Worm (Caenorhabditis elegans): ENCODE measurements around the gene srh-4.

Gene srh-4

ce11 chrV:3985104-3985503 lies 25.2 kb upstream of the srh-4 start:
- TF ChIP-seq blmp-1 (tag; optimal IDR thresholded peaks at IDR 0.05; ENCODE audit: insufficient read depth) (peak; percentile 54), zag-1 (tag; optimal IDR thresholded peaks at IDR 0.05) (no peak), lin-11 (tag; optimal IDR thresholded peaks at IDR 0.05) (no peak), nhr-25 (tag; optimal IDR thresholded peaks at IDR 0.05) (peak; percentile 42), sma-9 (GFP tag; optimal IDR thresholded peaks at IDR 0.05) (peak; percentile 72), sma-9 (tag; optimal IDR thresholded peaks at IDR 0.05) (no peak), R02D3.7 (tag; optimal IDR thresholded peaks at IDR 0.05) (no peak)

ce11 chrV:3987616-3988015 lies 22.7 kb upstream of the srh-4 start, which contains the start of gene nlp-28:
nlp-28 (plus strand) TSS chrV:3987900.
- TF ChIP-seq sem-4 (tag; optimal IDR thresholded peaks at IDR 0.05), result no peak
- TF ChIP-seq R02D3.7 (tag; optimal IDR thresholded peaks at IDR 0.05), result no peak
- TF ChIP-seq ceh-82 (tag; optimal IDR thresholded peaks at IDR 0.05), result no peak
- TF ChIP-seq sma-9 (GFP tag; optimal IDR thresholded peaks at IDR 0.05), result peak; percentile 5
- no peak for TF ChIP-seq sma-9 (tag; optimal IDR thresholded peaks at IDR 0.05)

- peak; percentile 1 for TF ChIP-seq fos-1 (tag; optimal IDR thresholded peaks at IDR 0.05)
- no peak for TF ChIP-seq alr-1 (tag; optimal IDR thresholded peaks at IDR 0.05)
- TF ChIP-seq unc-39 (tag; optimal IDR thresholded peaks at IDR 0.05), result no peak
- peak; percentile 3 for TF ChIP-seq nhr-21 (tag; optimal IDR thresholded peaks at IDR 0.05)
- TF ChIP-seq egl-27 (tag; optimal IDR thresholded peaks at IDR 0.05), result no peak
Observed at ce11 chrV:3989070-3989469, 21.2 kb upstream of the srh-4 start, which contains the start of gene nlp-27. nlp-27 (plus strand) TSS chrV:3989378.

- TF ChIP-seq nhr-12 (tag; optimal IDR thresholded peaks at IDR 0.05) (no peak), nhr-129 (tag; optimal IDR thresholded peaks at IDR 0.05) (no peak), crh-2 (tag; optimal IDR thresholded peaks at IDR 0.05) (no peak), elt-3 (tag; optimal IDR thresholded peaks at IDR 0.05) (no peak), fos-1 (tag; optimal IDR thresholded peaks at IDR 0.05) (no peak), C34F6.9 (tag; optimal IDR thresholded peaks at IDR 0.05) (no peak), skn-1 (tag; optimal IDR thresholded peaks at IDR 0.05) (no peak), lin-11 (tag; optimal IDR thresholded peaks at IDR 0.05) (no peak), gmeb-1 (tag; optimal IDR thresholded peaks at IDR 0.05) (no peak), peb-1 (tag; optimal IDR thresholded peaks at IDR 0.05) (no peak), R02D3.7 (tag; optimal IDR thresholded peaks at IDR 0.05) (no peak), ceh-82 (tag; optimal IDR thresholded peaks at IDR 0.05) (no peak), nhr-25 (tag; optimal IDR thresholded peaks at IDR 0.05) (no peak), unc-62 (GFP tag; optimal IDR thresholded peaks at IDR 0.05) (no peak)
Observed at ce11 chrV:3992334-3992733, 17.9 kb upstream of the srh-4 start.

- TF ChIP-seq crh-2 (tag; optimal IDR thresholded peaks at IDR 0.05) (no peak), C34F6.9 (tag; optimal IDR thresholded peaks at IDR 0.05) (no peak), nhr-21 (tag; optimal IDR thresholded peaks at IDR 0.05) (no peak), fos-1 (tag; optimal IDR thresholded peaks at IDR 0.05) (no peak), elt-3 (tag; optimal IDR thresholded peaks at IDR 0.05) (no peak), nhr-25 (tag; optimal IDR thresholded peaks at IDR 0.05) (no peak), F13H6.1 (tag; optimal IDR thresholded peaks at IDR 0.05) (no peak), mbf-1 (tag; optimal IDR thresholded peaks at IDR 0.05) (no peak), sma-3 (GFP tag; optimal IDR thresholded peaks at IDR 0.05) (no peak), mdl-1 (tag; optimal IDR thresholded peaks at IDR 0.05) (no peak), nhr-11 (tag; optimal IDR thresholded peaks at IDR 0.05) (no peak), ZK546.5 (tag; optimal IDR thresholded peaks at IDR 0.05) (no peak), ztf-4 (tag; optimal IDR thresholded peaks at IDR 0.05) (no peak), nhr-6 (tag; optimal IDR thresholded peaks at IDR 0.05) (no peak)
Observed at ce11 chrV:3994048-3994447, 16.2 kb upstream of the srh-4 start, which contains the start of gene K09D9.9. K09D9.9 (minus strand) TSS chrV:3994148.

- TF ChIP-seq nhr-237 (tag; optimal IDR thresholded peaks at IDR 0.05), result no peak
- TF ChIP-seq mab-5 (tag; optimal IDR thresholded peaks at IDR 0.05), result no peak
- TF ChIP-seq nhr-11 (tag; optimal IDR thresholded peaks at IDR 0.05), result no peak
- TF ChIP-seq fos-1 (tag; optimal IDR thresholded peaks at IDR 0.05), result no peak
- TF ChIP-seq sma-9 (GFP tag; optimal IDR thresholded peaks at IDR 0.05), result no peak
- no peak for TF ChIP-seq sma-9 (tag; optimal IDR thresholded peaks at IDR 0.05)
- TF ChIP-seq C34F6.9 (tag; optimal IDR thresholded peaks at IDR 0.05), result no peak
- no peak for TF ChIP-seq lin-13 (GFP tag; optimal IDR thresholded peaks at IDR 0.05)
- TF ChIP-seq ztf-11 (tag; optimal IDR thresholded peaks at IDR 0.05), result no peak
- no peak for TF ChIP-seq ceh-82 (tag; optimal IDR thresholded peaks at IDR 0.05)
- no peak for TF ChIP-seq nhr-25 (tag; optimal IDR thresholded peaks at IDR 0.05)
- no peak for TF ChIP-seq mdl-1 (tag; optimal IDR thresholded peaks at IDR 0.05)
- no peak for TF ChIP-seq mbf-1 (tag; optimal IDR thresholded peaks at IDR 0.05)
- no peak for TF ChIP-seq unc-55 (GFP tag; optimal IDR thresholded peaks at IDR 0.05)
- TF ChIP-seq dmd-4 (tag; optimal IDR thresholded peaks at IDR 0.05), result no peak
- TF ChIP-seq peb-1 (tag; optimal IDR thresholded peaks at IDR 0.05), result no peak
- no peak for TF ChIP-seq nhr-12 (tag; optimal IDR thresholded peaks at IDR 0.05)
- TF ChIP-seq sma-3 (GFP tag; optimal IDR thresholded peaks at IDR 0.05), result no peak
- TF ChIP-seq unc-62 (GFP tag; optimal IDR thresholded peaks at IDR 0.05), result no peak
Observed at ce11 chrV:3995838-3996237, 14.4 kb upstream of the srh-4 start, which contains the start of gene srx-62. srx-62 (minus strand) TSS chrV:3995938.
